Fruit fly (Drosophila melanogaster) whole organism, embryonic: ENCODE results near the gene CG2854.

Source experiments
- Antp ChIP-seq: fragments of 200-800 bp; sonication (Bioruptor generic); optimal IDR thresholded peaks from 3 replicates; lab custom pipeline; 2016; ENCODE audit warnings: missing biosample characterization, missing genetic modification characterization
- CG10147 ChIP-seq: fragments of 200-800 bp; sonication (Bioruptor generic); optimal IDR thresholded peaks from 2 replicates; lab custom pipeline; 2019; ENCODE audit warnings: missing biosample characterization, mild to moderate bottlenecking, missing genetic modification characterization, moderate library complexity
- CG10274 ChIP-seq: fragments of 200-800 bp; sonication (Bioruptor generic); optimal IDR thresholded peaks from 3 replicates; lab custom pipeline; 2017; ENCODE audit warnings: missing biosample characterization, mild to moderate bottlenecking, missing genetic modification characterization
- CG10321 ChIP-seq: fragments of 200-800 bp; sonication (Bioruptor generic); IDR thresholded peaks from 2 replicates; pipeline ENCODE4 v1.3.6; 2022; ENCODE audit warnings: missing biosample characterization, missing genetic modification characterization
- CG12071 ChIP-seq: fragments of 200-800 bp; sonication (Bioruptor generic); optimal IDR thresholded peaks from 3 replicates; lab custom pipeline; 2018; ENCODE audit warnings: missing biosample characterization, mild to moderate bottlenecking, missing genetic modification characterization
- CG12391 ChIP-seq: fragments of 200-800 bp; sonication (Bioruptor generic); optimal IDR thresholded peaks from 3 replicates; lab custom pipeline; 2018; ENCODE audit warnings: missing biosample characterization, mild to moderate bottlenecking, missing genetic modification characterization, moderate library complexity
- CG12659 ChIP-seq: fragments of 200-800 bp; sonication (Bioruptor generic); optimal IDR thresholded peaks from 3 replicates; lab custom pipeline; 2017; ENCODE audit warnings: mild to moderate bottlenecking, missing biosample characterization, missing genetic modification reagents, missing genetic modification characterization
- CG13424 ChIP-seq: fragments of 200-800 bp; sonication (Bioruptor generic); optimal IDR thresholded peaks from 2 replicates; lab custom pipeline; 2019; ENCODE audit warnings: missing biosample characterization, mild to moderate bottlenecking, missing genetic modification characterization, moderate library complexity
- CG13894 ChIP-seq: fragments of 200-800 bp; sonication (Bioruptor generic); optimal IDR thresholded peaks from 3 replicates; lab custom pipeline; 2018; ENCODE audit warnings: missing biosample characterization, mild to moderate bottlenecking, missing genetic modification characterization, moderate library complexity
- CG14441 ChIP-seq: fragments of 200-800 bp; sonication (Bioruptor generic); IDR thresholded peaks from 2 replicates; pipeline ENCODE4 v1.3.6; 2022; ENCODE audit warnings: missing biosample characterization, missing genetic modification characterization
- CG17328 ChIP-seq: fragments of 200-800 bp; sonication (Bioruptor generic); IDR thresholded peaks from 2 replicates; pipeline ENCODE4 v1.3.6; 2022; ENCODE audit warnings: missing biosample characterization, missing genetic modification characterization
- CG2116 ChIP-seq: fragments of 200-800 bp; sonication (Bioruptor generic); optimal IDR thresholded peaks from 3 replicates; lab custom pipeline; 2018; ENCODE audit warnings: missing biosample characterization, mild to moderate bottlenecking, missing genetic modification characterization
- CG2199 ChIP-seq: fragments of 200-800 bp; sonication (Bioruptor generic); IDR thresholded peaks from 3 replicates; pipeline ENCODE4 v1.3.6; 2022; ENCODE audit warnings: missing biosample characterization, missing genetic modification characterization
- CG2875 ChIP-seq: fragments of 200-800 bp; sonication (Bioruptor generic); optimal IDR thresholded peaks from 2 replicates; lab custom pipeline; 2017; ENCODE audit warnings: missing biosample characterization, mild to moderate bottlenecking, missing genetic modification characterization, missing genetic modification reagents
- CG2889 ChIP-seq: fragments of 200-800 bp; sonication (Bioruptor generic); IDR thresholded peaks from 3 replicates; pipeline ENCODE4 v1.3.6; 2022; ENCODE audit warnings: missing biosample characterization, missing genetic modification characterization
- CG3847 ChIP-seq: fragments of 200-800 bp; sonication (Bioruptor generic); IDR thresholded peaks from 2 replicates; pipeline ENCODE4 v1.3.6; 2022; ENCODE audit warnings: missing biosample characterization, missing genetic modification characterization
- CG8359 ChIP-seq: fragments of 200-800 bp; sonication (Bioruptor generic); optimal IDR thresholded peaks from 2 replicates; lab custom pipeline; 2017; ENCODE audit warnings: missing biosample characterization, mild to moderate bottlenecking, missing genetic modification characterization, borderline replicate concordance
- Fer2 ChIP-seq: fragments of 200-800 bp; sonication (Bioruptor generic); optimal IDR thresholded peaks from 2 replicates; lab custom pipeline; 2018; ENCODE audit warnings: missing biosample characterization, mild to moderate bottlenecking, missing genetic modification characterization, moderate library complexity
- Fer3 ChIP-seq: fragments of 200-800 bp; sonication (Bioruptor generic); optimal IDR thresholded peaks from 2 replicates; lab custom pipeline; 2018; ENCODE audit warnings: missing biosample characterization, mild to moderate bottlenecking, missing genetic modification characterization, moderate library complexity
- Hmr ChIP-seq: fragments of 200-800 bp; sonication (Bioruptor generic); optimal IDR thresholded peaks from 3 replicates; lab custom pipeline; 2017; ENCODE audit warnings: mild to moderate bottlenecking, missing biosample characterization, missing genetic modification reagents, missing genetic modification characterization
- Lpt ChIP-seq: fragments of >200 bp; optimal IDR thresholded peaks from 2 replicates; lab custom pipeline; 2018; ENCODE audit warnings: missing biosample characterization, missing genetic modification characterization
- MESR4 ChIP-seq: fragments of 200-800 bp; sonication (Bioruptor generic); optimal IDR thresholded peaks from 2 replicates; lab custom pipeline; 2018; ENCODE audit warnings: missing biosample characterization, mild to moderate bottlenecking, missing genetic modification characterization, moderate library complexity
- Mad ChIP-seq: fragments of 200-800 bp; sonication (Bioruptor generic); optimal IDR thresholded peaks from 2 replicates; lab custom pipeline; 2016; ENCODE audit warnings: missing biosample characterization, missing genetic modification characterization
- Max ChIP-seq: fragments of 200-800 bp; sonication (Bioruptor generic); optimal IDR thresholded peaks from 2 replicates; lab custom pipeline; 2016; ENCODE audit warnings: missing biosample characterization, mild to moderate bottlenecking, missing genetic modification characterization
- Med ChIP-seq: fragments of 200-800 bp; sonication (Bioruptor generic); peaks from one replicate; lab custom pipeline; 2016; ENCODE audit warnings: missing biosample characterization, missing genetic modification characterization, mild to moderate bottlenecking, inconsistent platforms, moderate library complexity
- Mes4 ChIP-seq: fragments of 200-800 bp; sonication (Bioruptor generic); optimal IDR thresholded peaks from 2 replicates; lab custom pipeline; 2016; ENCODE audit warnings: missing biosample characterization, missing genetic modification characterization
- Nf-YC ChIP-seq: fragments of 200-800 bp; optimal IDR thresholded peaks from 3 replicates; lab custom pipeline; 2019; ENCODE audit warnings: missing biosample characterization, mild to moderate bottlenecking, missing genetic modification characterization, moderate library complexity
- Opbp ChIP-seq: fragments of 200-800 bp; sonication (Bioruptor generic); IDR thresholded peaks from 3 replicates; pipeline ENCODE4 v1.3.6; 2022; ENCODE audit warnings: missing biosample characterization, missing genetic modification characterization; ENCODE audit not compliant: partially characterized antibody
- Ptx1 ChIP-seq: fragments of 200-800 bp; sonication (Bioruptor generic); IDR thresholded peaks from 2 replicates; pipeline ENCODE4 v1.3.6; 2022; ENCODE audit warnings: missing biosample characterization, missing genetic modification characterization
- Rx ChIP-seq: fragments of 200-800 bp; sonication (Bioruptor generic); IDR thresholded peaks from 2 replicates; pipeline ENCODE4 v1.3.6; 2022; ENCODE audit warnings: missing biosample characterization, missing genetic modification characterization
- Taf1 ChIP-seq: fragments of 200-800 bp; sonication (Bioruptor generic); IDR thresholded peaks from 2 replicates; pipeline ENCODE4 v1.3.6; 2022; ENCODE audit warnings: missing biosample characterization, missing genetic modification characterization
- ara ChIP-seq: fragments of 200-800 bp; sonication (Bioruptor generic); IDR thresholded peaks from 2 replicates; pipeline ENCODE4 v1.3.6; 2022; ENCODE audit warnings: missing biosample characterization, missing genetic modification characterization
- bbx ChIP-seq: fragments of 200-800 bp; sonication (Bioruptor generic); IDR thresholded peaks from 2 replicates; pipeline ENCODE4 v1.3.6; 2022; ENCODE audit warnings: missing biosample characterization, missing genetic modification characterization; ENCODE audit not compliant: partially characterized antibody
- bigmax ChIP-seq: fragments of 200-800 bp; sonication (Bioruptor generic); optimal IDR thresholded peaks from 2 replicates; lab custom pipeline; 2018; ENCODE audit warnings: missing biosample characterization, mild to moderate bottlenecking, missing genetic modification characterization
- dysf ChIP-seq: fragments of 200-800 bp; sonication (Bioruptor generic); IDR thresholded peaks from 3 replicates; pipeline ENCODE4 v1.3.6; 2022; ENCODE audit warnings: missing biosample characterization, missing genetic modification characterization
- eve ChIP-seq, 2 experiments: fragments of >200 bp; optimal IDR thresholded peaks; 2 replicates each; lab custom pipeline; 2017; ENCODE audit warnings: missing biosample characterization in 2 of 2, missing genetic modification characterization in 2 of 2
- fd96Cb ChIP-seq: fragments of 200-800 bp; sonication (Bioruptor generic); optimal IDR thresholded peaks from 2 replicates; lab custom pipeline; 2018; ENCODE audit warnings: missing biosample characterization, mild to moderate bottlenecking, missing genetic modification characterization, moderate library complexity
- gce ChIP-seq: fragments of 200-800 bp; sonication (Bioruptor generic); IDR thresholded peaks from 3 replicates; pipeline ENCODE4 v1.3.6; 2022; ENCODE audit warnings: missing biosample characterization, missing genetic modification characterization
- hth ChIP-seq: fragments of >200 bp; optimal IDR thresholded peaks from 2 replicates; lab custom pipeline; 2017; ENCODE audit warnings: inconsistent platforms
- jumu ChIP-seq: fragments of 200-800 bp; sonication (Bioruptor generic); optimal IDR thresholded peaks from 3 replicates; lab custom pipeline; 2016; ENCODE audit warnings: missing biosample characterization, missing genetic modification characterization
- kay ChIP-seq: fragments of 200-800 bp; sonication (Bioruptor generic); optimal IDR thresholded peaks from 2 replicates; lab custom pipeline; 2016; ENCODE audit warnings: missing biosample characterization, missing genetic modification characterization
- nmo ChIP-seq: fragments of 200-800 bp; sonication (Bioruptor generic); optimal IDR thresholded peaks from 2 replicates; lab custom pipeline; 2018; ENCODE audit warnings: missing biosample characterization, mild to moderate bottlenecking, missing genetic modification characterization, moderate library complexity
- nom ChIP-seq: fragments of 200-800 bp; sonication (Bioruptor generic); optimal IDR thresholded peaks from 2 replicates; lab custom pipeline; 2017; ENCODE audit warnings: missing biosample characterization, missing genetic modification characterization, mild to moderate bottlenecking, moderate library complexity, missing genetic modification reagents
- run ChIP-seq: fragments of 200-800 bp; sonication (Bioruptor generic); optimal IDR thresholded peaks from 3 replicates; lab custom pipeline; 2018; ENCODE audit warnings: missing biosample characterization, mild to moderate bottlenecking, missing genetic modification characterization
- sens-2 ChIP-seq: fragments of 200-800 bp; sonication (Bioruptor generic); IDR thresholded peaks from 2 replicates; pipeline ENCODE4 v1.3.6; 2022; ENCODE audit warnings: missing biosample characterization, missing genetic modification characterization
- sna ChIP-seq: fragments of 200-800 bp; sonication (Bioruptor generic); IDR thresholded peaks from 2 replicates; pipeline ENCODE4 v1.3.6; 2022; ENCODE audit warnings: missing biosample characterization, missing genetic modification characterization; ENCODE audit not compliant: partially characterized antibody
- sqz ChIP-seq: fragments of 200-800 bp; sonication (Bioruptor generic); optimal IDR thresholded peaks from 3 replicates; lab custom pipeline; 2018; ENCODE audit warnings: missing biosample characterization, mild to moderate bottlenecking, missing genetic modification characterization
- tgo ChIP-seq: fragments of 200-800 bp; sonication (Bioruptor generic); IDR thresholded peaks from 3 replicates; pipeline ENCODE4 v1.3.6; 2022; ENCODE audit warnings: missing biosample characterization, missing genetic modification characterization
- tin ChIP-seq: fragments of 200-800 bp; sonication (Bioruptor generic); optimal IDR thresholded peaks from 3 replicates; lab custom pipeline; 2016; ENCODE audit warnings: missing biosample characterization, missing genetic modification characterization
- zen ChIP-seq: fragments of 200-800 bp; sonication (Bioruptor generic); optimal IDR thresholded peaks from 3 replicates; lab custom pipeline; 2018; ENCODE audit warnings: missing biosample characterization, mild to moderate bottlenecking, missing genetic modification characterization, moderate library complexity

CG2854 gene

dm6 chrX:2321900-2322555 is 4.9 kb upstream of the CG2854 start (continued):
- TF ChIP-seq kay (GFP tag; lab: Kevin White, UChicago) (no peak), Nf-YC (tag; lab: Kevin White, UChicago) (no peak), bbx (GFP tag; lab: Robert Waterston, UW) (no peak), sna (no peak), MESR4 (GFP tag; lab: Kevin White, UChicago) (no peak), CG2875 (GFP tag; lab: Kevin White, UChicago) (no peak), CG2889 (GFP tag; lab: Robert Waterston, UW) (peak; percentile 74; the same call in 2 of the 3 replicates), gce (no peak; the same call in 2 of the 3 replicates), nmo (GFP tag; lab: Kevin White, UChicago) (peak; percentile 43), CG14441 (peak; percentile 68), CG10147 (GFP tag; lab: Kevin White, UChicago) (no peak), Fer3 (peak; percentile 5), CG10274 (GFP tag; lab: Kevin White, UChicago) (no peak), nom (GFP tag; lab: Kevin White, UChicago) (peak; percentile 63), CG12391 (tag; lab: Kevin White, UChicago) (peak; percentile 51), Fer2 (tag; lab: Kevin White, UChicago) (no peak), Rx (GFP tag; lab: Robert Waterston, UW) (peak; percentile 51), CG13894 (tag; lab: Kevin White, UChicago) (no peak), Mad (GFP tag; lab: Kevin White, UChicago) (no peak), Opbp (GFP tag; lab: Robert Waterston, UW) (no peak), Med (GFP tag; lab: Kevin White, UChicago) (peak; percentile 92), CG8359 (GFP tag; lab: Kevin White, UChicago) (no peak), eve (GFP tag; optimal IDR thresholded peaks at IDR 0.05; lab: Kevin White, UChicago) (no peak), tgo (GFP tag; lab: Robert Waterston, UW) (peak; percentile 53; the same call in 2 of the 3 replicates), sens-2 (GFP tag; lab: Robert Waterston, UW) (peak; percentile 54; the same call in 1 of the 2 replicates), CG2116 (no peak), sqz (no peak), run (tag; lab: Kevin White, UChicago) (no peak), Mes4 (GFP tag; lab: Kevin White, UChicago) (peak; percentile 33), bigmax (GFP tag; lab: Kevin White, UChicago) (no peak), CG17328 (GFP tag; lab: Robert Waterston, UW) (peak; percentile 69), tin (GFP tag; lab: Kevin White, UChicago) (peak; percentile 54), ara (peak; percentile 65), zen (tag; lab: Kevin White, UChicago) (no peak), CG12659 (GFP tag; lab: Kevin White, UChicago) (peak; percentile 12), CG12071 (GFP tag; lab: Kevin White, UChicago) (no peak), dysf (peak; percentile 63), Taf1 (GFP tag; lab: Robert Waterston, UW) (no peak), Max (GFP tag; lab: Kevin White, UChicago) (no peak), Antp (GFP tag; lab: Kevin White, UChicago) (peak; percentile 66), Hmr (GFP tag; lab: Kevin White, UChicago) (peak; percentile 71), CG3847 (peak; percentile 49; the same call in 1 of the 2 replicates), CG13424 (no peak), hth (lab: Kevin White, UChicago) (no peak), jumu (peak; percentile 0), Lpt (no peak), fd96Cb (tag; lab: Kevin White, UChicago) (peak; percentile 37), CG10321 (GFP tag; lab: Robert Waterston, UW) (no peak), CG2199 (no peak), Ptx1 (GFP tag; lab: Robert Waterston, UW) (peak; percentile 69)
